Worm (Caenorhabditis elegans) whole organism, young adult: ENCODE results near the gene F14D2.19.

Experiments
- lin-35 ChIP-seq, 3 experiments: fragments of 150-350 bp in 2 of 3; sonication (generic microtip) in 1 of 3; optimal IDR thresholded peaks; 2 replicates each; lab custom pipeline; 2014 to 2018; ENCODE audit warnings: missing biosample characterization in 3 of 3, missing genetic modification characterization in 3 of 3, missing genetic modification reagents in 3 of 3
- madf-3 ChIP-seq: fragments of 200-800 bp; sonication (Bioruptor generic); IDR thresholded peaks from 2 replicates; pipeline ENCODE4 v1.3.6; 2022; ENCODE audit warnings: missing genetic modification reagents, missing genetic modification characterization, missing compliant biosample characterization
- pbrm-1 ChIP-seq: fragments of 200-800 bp; sonication (Bioruptor generic); IDR thresholded peaks from 2 replicates; pipeline ENCODE4 v1.3.6; 2022; ENCODE audit warnings: missing genetic modification reagents, missing genetic modification characterization, missing compliant biosample characterization

- no peak for TF ChIP-seq lin-35 (GFP tag; optimal IDR thresholded peaks at IDR 0.05; lab: Kevin White, UChicago)
- no peak for TF ChIP-seq madf-3
- no peak for TF ChIP-seq pbrm-1 (GFP tag; lab: Robert Waterston, UW)
These were observed 37.5 kb downstream of the F14D2.19 start, which contains the start of gene btb-22 for ce11 chrII:3299457-3299856.
